Worm (Caenorhabditis elegans) whole organism, young adult: ENCODE results near the gene dpy-11.

Experiments
- F22D6.2 ChIP-seq: sonication (generic microtip); optimal IDR thresholded peaks from 2 replicates; lab custom pipeline; 2016; ENCODE audit warnings: mild to moderate bottlenecking, missing genetic modification characterization, missing compliant biosample characterization
- F33H1.4 ChIP-seq: fragments of 200-800 bp; sonication (Bioruptor generic); IDR thresholded peaks from 2 replicates; pipeline ENCODE4 v1.3.6; 2022; ENCODE audit warnings: missing genetic modification reagents, missing genetic modification characterization, missing compliant biosample characterization
- T26A5.8 ChIP-seq: sonication (generic microtip); optimal IDR thresholded peaks from 2 replicates; lab custom pipeline; 2016; ENCODE audit warnings: missing genetic modification characterization, missing compliant biosample characterization
- Y53G8AR.9 ChIP-seq: fragments of 200-800 bp; sonication (Bioruptor generic); conservative IDR thresholded peaks from 2 replicates; pipeline ENCODE4 v1.3.6; 2022; ENCODE audit warnings: missing genetic modification reagents, missing genetic modification characterization, missing compliant biosample characterization
- ceh-40 ChIP-seq: fragments of 200-800 bp; sonication (Bioruptor generic); IDR thresholded peaks from 2 replicates; pipeline ENCODE4 v1.3.6; 2022; ENCODE audit warnings: missing genetic modification characterization, missing compliant biosample characterization
- ceh-58 ChIP-seq: fragments of 200-800 bp; sonication (Bioruptor generic); IDR thresholded peaks from 2 replicates; pipeline ENCODE4 v1.3.6; 2022; ENCODE audit warnings: missing genetic modification characterization, missing compliant biosample characterization
- dpff-1 ChIP-seq: sonication (generic microtip); optimal IDR thresholded peaks from 2 replicates; lab custom pipeline; 2017; ENCODE audit warnings: mild to moderate bottlenecking, missing genetic modification characterization, missing compliant biosample characterization
- egrh-3 ChIP-seq: fragments of 200-800 bp; sonication (Bioruptor generic); IDR thresholded peaks from 2 replicates; pipeline ENCODE4 v1.3.6; 2022; ENCODE audit warnings: missing genetic modification reagents, missing genetic modification characterization, missing compliant biosample characterization
- ekl-4 ChIP-seq: fragments of 200-800 bp; sonication (Bioruptor generic); IDR thresholded peaks from 2 replicates; pipeline ENCODE4 v1.3.6; 2022; ENCODE audit warnings: missing genetic modification reagents, missing genetic modification characterization, missing compliant biosample characterization
- hmg-1.2 ChIP-seq: fragments of 200-800 bp; sonication (Bioruptor generic); IDR thresholded peaks from 2 replicates; pipeline ENCODE4 v1.3.6; 2022; ENCODE audit warnings: missing genetic modification reagents, missing genetic modification characterization, missing compliant biosample characterization
- lin-35 ChIP-seq, 3 experiments: fragments of 150-350 bp in 2 of 3; sonication (generic microtip) in 1 of 3; optimal IDR thresholded peaks; 2 replicates each; lab custom pipeline; 2014 to 2018; ENCODE audit warnings: missing biosample characterization in 3 of 3, missing genetic modification characterization in 3 of 3, missing genetic modification reagents in 3 of 3
- ztf-25 ChIP-seq: fragments of 200-800 bp; sonication (Bioruptor generic); IDR thresholded peaks from 2 replicates; pipeline ENCODE4 v1.3.6; 2022; ENCODE audit warnings: missing genetic modification reagents, missing genetic modification characterization, missing compliant biosample characterization
- ztf-26 ChIP-seq: sonication (generic microtip); optimal IDR thresholded peaks from 2 replicates; lab custom pipeline; 2017; ENCODE audit warnings: missing genetic modification characterization, missing compliant biosample characterization
- ztf-28 ChIP-seq: fragments of 200-800 bp; sonication (Bioruptor generic); IDR thresholded peaks from 2 replicates; pipeline ENCODE4 v1.3.6; 2022; ENCODE audit warnings: missing genetic modification reagents, missing genetic modification characterization, missing compliant biosample characterization

ce11 chrV:6549148-6549547 is 34.1 kb upstream of the dpy-11 start, which contains the start of gene K04A8.20:
- TF ChIP-seq ceh-58 (no peak), lin-35 (GFP tag; optimal IDR thresholded peaks at IDR 0.05; lab: Kevin White, UChicago) (no peak), F33H1.4 (GFP tag; lab: Robert Waterston, UW) (no peak), hmg-1.2 (GFP tag; lab: Robert Waterston, UW) (no peak), ztf-25 (no peak), T26A5.8 (tag; lab: Kevin White, UChicago) (no peak), ekl-4 (GFP tag; lab: Robert Waterston, UW) (no peak), ztf-26 (tag; lab: Kevin White, UChicago) (no peak), ceh-40 (GFP tag; lab: Robert Waterston, UW) (no peak), dpff-1 (tag; lab: Kevin White, UChicago) (no peak), Y53G8AR.9 (GFP tag; lab: Robert Waterston, UW) (no peak), F22D6.2 (tag; lab: Kevin White, UChicago) (no peak), egrh-3 (GFP tag; lab: Robert Waterston, UW) (no peak), ztf-28 (GFP tag; lab: Robert Waterston, UW) (no peak)
